Worm (Caenorhabditis elegans) whole organism, L2 larva: ENCODE data around the gene C46F2.1.

Experiments used
- ZK546.5 ChIP-seq: sonication (generic microtip); optimal IDR thresholded peaks from 2 replicates; lab custom pipeline; 2017; ENCODE audit warnings: missing biosample characterization, missing genetic modification characterization
- alr-1 ChIP-seq: fragments of 150-350 bp; optimal IDR thresholded peaks from 2 replicates; lab custom pipeline; 2014; ENCODE audit warnings: missing biosample characterization, missing genetic modification characterization
- ama-1 ChIP-seq: fragments of 150-350 bp; optimal IDR thresholded peaks from 2 replicates; lab custom pipeline; 2018; ENCODE audit warnings: inconsistent platforms
- elt-1 ChIP-seq: fragments of 150-350 bp; optimal IDR thresholded peaks from 2 replicates; lab custom pipeline; 2014; ENCODE audit warnings: missing biosample characterization, missing genetic modification characterization
- lin-11 ChIP-seq: fragments of 150-350 bp; sonication (generic microtip); optimal IDR thresholded peaks from 2 replicates; lab custom pipeline; 2014; ENCODE audit warnings: missing biosample characterization, missing genetic modification characterization, inconsistent platforms, mixed read lengths
- lin-13 ChIP-seq: fragments of 150-350 bp; optimal IDR thresholded peaks from 2 replicates; lab custom pipeline; 2014; ENCODE audit warnings: missing biosample characterization, missing genetic modification reagents, missing genetic modification characterization
- mdl-1 ChIP-seq, 2 experiments: fragments of 150-350 bp in 1 of 2; sonication (generic microtip) in 1 of 2; optimal IDR thresholded peaks; 2 replicates each; lab custom pipeline; 2017; ENCODE audit warnings: missing biosample characterization in 2 of 2, missing genetic modification characterization in 2 of 2
- nhr-11 ChIP-seq: fragments of 150-350 bp; optimal IDR thresholded peaks from 2 replicates; lab custom pipeline; 2014; ENCODE audit warnings: missing biosample characterization, missing genetic modification characterization
- nhr-25 ChIP-seq: fragments of 150-350 bp; sonication (generic microtip); optimal IDR thresholded peaks from 3 replicates; lab custom pipeline; 2014; ENCODE audit warnings: missing biosample characterization, missing genetic modification characterization
- snpc-4 ChIP-seq: fragments of 150-350 bp; optimal IDR thresholded peaks from 2 replicates; lab custom pipeline; 2014; ENCODE audit warnings: missing biosample characterization, missing genetic modification characterization

- TF ChIP-seq lin-13 (GFP tag; lab: Kevin White, UChicago) = no peak
- no peak for TF ChIP-seq lin-11
- no peak for TF ChIP-seq ama-1 (lab: Kevin White, UChicago)
- no peak for TF ChIP-seq nhr-25 (tag; lab: Kevin White, UChicago)
- TF ChIP-seq alr-1 (tag; lab: Kevin White, UChicago) = no peak
- no peak for TF ChIP-seq snpc-4 (tag; lab: Kevin White, UChicago)
- TF ChIP-seq mdl-1 (tag; optimal IDR thresholded peaks at IDR 0.05; lab: Kevin White, UChicago) = no peak
- TF ChIP-seq nhr-11 (tag; lab: Kevin White, UChicago) = no peak
- TF ChIP-seq ZK546.5 (tag; lab: Kevin White, UChicago) = no peak
- TF ChIP-seq elt-1 = no peak
These were observed 24.8 kb upstream of the C46F2.1 start for ce11 chrX:8053008-8053441.
